Worm (Caenorhabditis elegans): ENCODE results near the gene W01C9.2.

ce11 chrII:8514729-8515128 is 21.4 kb upstream of the W01C9.2 start, which contains the start of gene ctg-2:
- no peak for TF ChIP-seq nhr-25 (tag; optimal IDR thresholded peaks at IDR 0.05; ENCODE audit: borderline replicate concordance, insufficient read depth)
- TF ChIP-seq Y48G9A.11 (GFP tag; IDR thresholded peaks at IDR 0.05), result no peak
- TF ChIP-seq ZK337.2 (GFP tag; IDR thresholded peaks at IDR 0.05), result no peak
- no peak for TF ChIP-seq mdl-1 (tag; optimal IDR thresholded peaks at IDR 0.05)
